Worm (Caenorhabditis elegans) whole organism, mixed stage, embryonic: Measurements from ENCODE around the gene mltn-1.

Source experiments
- bed-3 ChIP-seq: fragments of 200-800 bp; sonication (Bioruptor generic); optimal IDR thresholded peaks from 3 replicates; lab custom pipeline; 2018; ENCODE audit warnings: mild to moderate bottlenecking, missing genetic modification characterization, moderate library complexity, missing compliant biosample characterization
- blmp-1 ChIP-seq: fragments of 150-350 bp; optimal IDR thresholded peaks from 2 replicates; lab custom pipeline; 2014; ENCODE audit warnings: missing biosample characterization, missing genetic modification characterization
- ceh-39 ChIP-seq: fragments of 150-350 bp; optimal IDR thresholded peaks from 2 replicates; lab custom pipeline; 2014; ENCODE audit warnings: missing biosample characterization, missing genetic modification characterization
- ceh-83 ChIP-seq: fragments of 200-800 bp; sonication (Bioruptor generic); optimal IDR thresholded peaks from 2 replicates; lab custom pipeline; 2018; ENCODE audit warnings: mild to moderate bottlenecking, missing genetic modification characterization, missing compliant biosample characterization
- cnd-1 ChIP-seq: fragments of 200-800 bp; sonication (Bioruptor generic); optimal IDR thresholded peaks from 2 replicates; lab custom pipeline; 2018; ENCODE audit warnings: mild to moderate bottlenecking, missing genetic modification characterization, missing compliant biosample characterization
- drap-1 ChIP-seq: fragments of 200-800 bp; sonication (Bioruptor generic); optimal IDR thresholded peaks from 3 replicates; lab custom pipeline; 2018; ENCODE audit warnings: mild to moderate bottlenecking, missing genetic modification characterization, missing compliant biosample characterization
- elt-1 ChIP-seq: sonication (generic microtip); optimal IDR thresholded peaks from 2 replicates; lab custom pipeline; 2017; ENCODE audit warnings: missing genetic modification characterization, mild to moderate bottlenecking, missing compliant biosample characterization, antibody characterized with exemption, moderate library complexity, borderline replicate concordance; ENCODE audit not compliant: insufficient read depth
- elt-3 ChIP-seq: fragments of 150-350 bp; optimal IDR thresholded peaks from 2 replicates; lab custom pipeline; 2014; ENCODE audit warnings: missing biosample characterization, missing genetic modification characterization
- flh-1 ChIP-seq: fragments of 200-800 bp; sonication (Bioruptor generic); optimal IDR thresholded peaks from 2 replicates; lab custom pipeline; 2018; ENCODE audit warnings: mild to moderate bottlenecking, missing genetic modification characterization, moderate library complexity, missing compliant biosample characterization
- ham-2 ChIP-seq: fragments of 200-800 bp; sonication (Bioruptor generic); optimal IDR thresholded peaks from 2 replicates; lab custom pipeline; 2018; ENCODE audit warnings: mild to moderate bottlenecking, missing genetic modification characterization, missing compliant biosample characterization
- hlh-1 ChIP-seq: fragments of 150-350 bp; optimal IDR thresholded peaks from 2 replicates; lab custom pipeline; 2014; ENCODE audit warnings: missing biosample characterization, missing genetic modification reagents, missing genetic modification characterization
- lin-13 ChIP-seq: fragments of 150-350 bp; optimal IDR thresholded peaks from 2 replicates; lab custom pipeline; 2014; ENCODE audit warnings: missing biosample characterization, missing genetic modification characterization
- lsy-2 ChIP-seq: fragments of 150-350 bp; optimal IDR thresholded peaks from 2 replicates; lab custom pipeline; 2014; ENCODE audit warnings: missing biosample characterization, missing genetic modification characterization
- mab-5 ChIP-seq: fragments of 150-350 bp; optimal IDR thresholded peaks from 2 replicates; lab custom pipeline; 2014; ENCODE audit warnings: missing biosample characterization, missing genetic modification characterization
- mls-2 ChIP-seq: sonication (generic microtip); optimal IDR thresholded peaks from 2 replicates; lab custom pipeline; 2016; ENCODE audit warnings: mild to moderate bottlenecking, missing genetic modification characterization, moderate library complexity, missing compliant biosample characterization
- nhr-12 ChIP-seq: fragments of 150-350 bp; optimal IDR thresholded peaks from 2 replicates; lab custom pipeline; 2014; ENCODE audit warnings: missing biosample characterization, missing genetic modification characterization
- nhr-237 ChIP-seq: fragments of 150-350 bp; optimal IDR thresholded peaks from 2 replicates; lab custom pipeline; 2014; ENCODE audit warnings: missing biosample characterization, missing genetic modification characterization
- nhr-28 ChIP-seq: fragments of 150-350 bp; optimal IDR thresholded peaks from 2 replicates; lab custom pipeline; 2014; ENCODE audit warnings: missing biosample characterization, missing genetic modification characterization
- nhr-76 ChIP-seq: sonication (generic microtip); optimal IDR thresholded peaks from 2 replicates; lab custom pipeline; 2017; ENCODE audit warnings: missing biosample characterization, missing genetic modification characterization
- sem-2 ChIP-seq: fragments of 200-800 bp; sonication (Bioruptor generic); optimal IDR thresholded peaks from 2 replicates; lab custom pipeline; 2018; ENCODE audit warnings: mild to moderate bottlenecking, missing genetic modification characterization, missing compliant biosample characterization
- snpc-4 ChIP-seq: fragments of 150-350 bp; optimal IDR thresholded peaks from 2 replicates; lab custom pipeline; 2014; ENCODE audit warnings: missing biosample characterization, missing genetic modification characterization
- zip-8 ChIP-seq: fragments of 150-350 bp; optimal IDR thresholded peaks from 2 replicates; lab custom pipeline; 2014; ENCODE audit warnings: missing biosample characterization, missing genetic modification characterization
- ztf-11 ChIP-seq: fragments of 150-350 bp; optimal IDR thresholded peaks from 2 replicates; lab custom pipeline; 2014; ENCODE audit warnings: missing biosample characterization, missing genetic modification characterization

Gene mltn-1

ce11 chrII:13098175-13098574, 46.9 kb downstream of the mltn-1 start, which contains the start of gene col-86:
Gene col-86, minus strand, starts transcription at chrII:13098275.
- TF ChIP-seq sem-2 (GFP tag; lab: Kevin White, UChicago) (no peak), hlh-1 (no peak), elt-3 (tag; lab: Kevin White, UChicago) (no peak), elt-1 (tag; lab: Kevin White, UChicago) (no peak)

DNA sequence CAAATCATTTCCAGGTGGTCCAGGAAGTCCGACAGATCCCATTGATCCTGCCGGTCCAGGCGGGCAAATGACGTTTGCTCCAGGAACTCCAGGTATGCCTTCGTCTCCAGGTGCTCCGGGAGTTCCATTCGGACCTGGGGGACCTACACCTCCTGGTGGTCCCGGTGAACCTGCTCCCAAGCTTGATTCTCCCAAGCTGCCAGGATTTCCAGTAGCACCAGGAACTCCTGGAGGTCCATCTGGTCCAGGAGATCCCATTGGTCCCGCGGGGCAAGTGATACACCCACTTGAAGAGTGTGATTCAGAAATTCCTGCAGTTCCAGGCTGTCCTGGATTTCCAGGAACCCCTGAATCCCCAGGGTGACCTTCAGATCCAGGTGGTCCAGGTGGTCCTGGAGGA, 48.7 kb downstream of the mltn-1 start:
- TF ChIP-seq nhr-76 (tag; lab: Kevin White, UChicago), result no peak
- no peak for TF ChIP-seq ceh-83 (GFP tag; lab: Kevin White, UChicago)
- no peak for TF ChIP-seq cnd-1 (tag; lab: Kevin White, UChicago)
- TF ChIP-seq mls-2 (tag; lab: Kevin White, UChicago), result no peak
- no peak for TF ChIP-seq ztf-11
- TF ChIP-seq nhr-12, result no peak
- TF ChIP-seq snpc-4, result no peak
- TF ChIP-seq blmp-1 (tag; lab: Kevin White, UChicago), result no peak

- no peak for TF ChIP-seq nhr-76 (tag; lab: Kevin White, UChicago)
- no peak for TF ChIP-seq lin-13 (tag; lab: Kevin White, UChicago)
- no peak for TF ChIP-seq nhr-28 (tag; lab: Kevin White, UChicago)
- TF ChIP-seq bed-3 (GFP tag; lab: Kevin White, UChicago), result no peak
- TF ChIP-seq elt-1 (tag; lab: Kevin White, UChicago), result no peak
- TF ChIP-seq zip-8 (tag; lab: Kevin White, UChicago), result peak; percentile 59
Observed at ce11 chrII:13091857-13092256, 53.2 kb downstream of the mltn-1 start.

DNA sequence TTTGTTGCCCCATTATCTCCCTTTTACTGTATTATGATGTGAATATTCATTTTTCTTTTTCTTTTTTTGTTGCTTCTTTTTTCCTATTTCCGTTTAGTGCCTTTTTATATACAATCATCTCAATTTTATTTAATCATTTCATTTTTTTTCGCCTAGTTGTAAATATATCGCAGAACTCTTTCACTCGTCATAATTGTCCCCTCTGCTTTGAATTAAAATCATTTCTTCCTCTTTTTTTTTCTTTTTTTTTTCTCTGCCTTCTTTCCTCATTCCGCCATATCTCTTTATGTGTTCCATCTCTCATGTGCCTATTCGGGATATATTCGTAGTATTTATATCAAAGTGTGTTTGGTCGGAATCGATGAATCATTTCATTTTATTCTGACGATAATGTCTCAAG, 53.9 kb downstream of the mltn-1 start, which contains the start of gene Y81G3A.4:
Y81G3A.4 (plus strand) TSS at position 301 of the 400 bp plus-strand sequence.
- TF ChIP-seq ceh-39 (tag; lab: Kevin White, UChicago) (no peak), mab-5 (no peak), flh-1 (GFP tag; lab: Kevin White, UChicago) (no peak), nhr-237 (no peak), bed-3 (GFP tag; lab: Kevin White, UChicago) (no peak), zip-8 (tag; lab: Kevin White, UChicago) (no peak), ham-2 (GFP tag; lab: Kevin White, UChicago) (no peak), hlh-1 (no peak), blmp-1 (tag; lab: Kevin White, UChicago) (no peak), lin-13 (tag; lab: Kevin White, UChicago) (no peak), sem-2 (GFP tag; lab: Kevin White, UChicago) (no peak), nhr-28 (tag; lab: Kevin White, UChicago) (no peak), drap-1 (GFP tag; lab: Kevin White, UChicago) (no peak), lsy-2 (tag; lab: Kevin White, UChicago) (no peak)
